Worm (Caenorhabditis elegans): ENCODE data around the gene F57B1.6.
A peak's percentile ranks its signal among the peaks of the same experiment; 100 is the strongest.

The F57B1.6 gene

DNA sequence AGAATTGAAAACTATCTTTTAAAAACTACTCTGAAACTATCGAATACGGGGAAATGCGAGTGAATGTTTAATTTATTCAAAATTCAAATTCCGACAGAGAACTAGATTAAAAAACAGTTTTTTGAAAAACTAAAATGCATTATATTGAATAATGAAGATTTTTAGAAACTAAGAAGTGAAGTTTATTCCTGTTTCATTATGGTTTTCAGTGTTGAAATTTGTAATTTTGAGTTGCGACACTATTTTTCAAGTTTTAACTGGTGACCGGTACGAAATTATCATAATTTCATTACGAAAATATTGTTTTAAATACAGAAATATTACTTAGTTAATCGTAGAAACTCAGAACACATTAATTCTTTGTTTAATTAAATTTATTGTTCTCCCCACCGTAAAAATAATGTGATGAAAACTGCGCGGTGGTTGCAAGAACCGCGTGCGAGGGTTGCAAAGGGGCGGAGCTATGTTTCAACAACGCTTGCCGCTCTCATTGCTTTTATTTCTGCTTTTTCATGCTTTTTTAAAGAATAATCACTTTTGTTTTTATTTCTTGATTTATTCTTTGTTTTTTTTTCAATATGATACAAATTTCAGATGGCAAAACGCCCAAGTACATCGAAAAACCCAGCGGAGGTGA is 33.2 kb upstream of the F57B1.6 start, which contains the start of gene him-17 (continued):
- TF ChIP-seq hmg-11 (tag; optimal IDR thresholded peaks at IDR 0.05) (peak; percentile 82), nhr-23 (tag; optimal IDR thresholded peaks at IDR 0.05) (peak; percentile 37)

DNA sequence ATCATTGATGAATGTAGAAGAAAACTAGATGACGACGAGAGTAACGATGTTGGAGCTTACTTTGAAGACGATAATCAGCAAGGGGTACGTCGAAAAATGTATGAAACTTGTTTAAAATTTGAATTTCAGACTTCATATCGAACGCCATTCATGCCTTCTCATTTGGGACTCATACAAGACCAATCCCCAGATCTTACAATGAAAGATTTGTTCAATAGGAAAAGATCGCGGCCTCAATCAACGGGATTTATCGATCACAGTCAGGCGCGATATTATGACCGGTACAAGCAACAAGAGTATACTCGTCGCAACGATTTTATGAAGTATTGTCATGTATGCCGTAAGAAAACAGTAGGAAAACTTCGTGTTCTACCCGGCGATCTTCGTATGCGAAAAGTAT is 32.6 kb upstream of the F57B1.6 start:
- TF ChIP-seq nhr-43 (tag; optimal IDR thresholded peaks at IDR 0.05; ENCODE audit: poor library complexity, severe bottlenecking) (no peak), ceh-28 (tag; optimal IDR thresholded peaks at IDR 0.05) (no peak), snpc-4 (tag; optimal IDR thresholded peaks at IDR 0.05) (no peak), nhr-12 (tag; optimal IDR thresholded peaks at IDR 0.05) (no peak), egl-5 (tag; optimal IDR thresholded peaks at IDR 0.05) (no peak), nhr-11 (tag; optimal IDR thresholded peaks at IDR 0.05) (no peak), fkh-2 (tag; optimal IDR thresholded peaks at IDR 0.05) (no peak), pqm-1 (tag; optimal IDR thresholded peaks at IDR 0.05) (no peak), sea-2 (GFP tag; optimal IDR thresholded peaks at IDR 0.05) (no peak)

DNA sequence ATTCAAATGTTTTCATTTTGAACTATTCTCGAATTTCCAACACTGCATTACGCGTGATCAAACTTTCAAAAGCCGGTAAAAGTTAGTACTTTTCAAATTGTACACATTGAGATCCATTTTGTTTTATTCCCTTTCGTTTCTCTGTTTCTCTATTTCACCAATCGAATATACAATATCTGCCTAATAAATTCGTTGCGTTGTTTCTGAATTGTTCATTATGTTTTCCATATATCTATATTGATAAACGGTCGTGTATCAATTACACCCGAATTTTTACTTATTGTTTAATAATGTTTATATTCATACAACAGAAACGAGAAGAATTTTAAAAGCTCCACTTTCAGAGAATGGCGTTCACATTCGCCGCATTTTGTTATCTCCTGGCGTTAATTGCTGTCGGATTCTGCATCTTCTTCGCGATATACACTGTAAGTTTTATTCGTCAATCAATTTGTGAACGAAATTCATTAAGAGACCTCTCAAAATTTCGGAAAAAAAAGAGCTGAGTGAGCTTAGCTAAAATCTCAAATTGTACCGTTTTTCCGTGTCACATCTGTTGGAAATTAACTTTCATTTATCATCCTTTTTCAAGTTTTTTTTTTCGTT is 29.4 kb upstream of the F57B1.6 start, which contains the start of gene cni-1:
Gene cni-1, plus strand, starts transcription at position 345 of the 606 bp plus-strand sequence.
- TF ChIP-seq nfya-1 (tag; optimal IDR thresholded peaks at IDR 0.05; ENCODE audit: insufficient read depth) (no peak), elt-1 (tag; optimal IDR thresholded peaks at IDR 0.05) (no peak), snpc-4 (tag; optimal IDR thresholded peaks at IDR 0.05) (no peak), sea-2 (GFP tag; optimal IDR thresholded peaks at IDR 0.05) (no peak), nhr-23 (tag; optimal IDR thresholded peaks at IDR 0.05) (no peak), fkh-10 (GFP tag; optimal IDR thresholded peaks at IDR 0.05) (no peak), unc-62 (GFP tag; optimal IDR thresholded peaks at IDR 0.05) (no peak), daf-12 (tag; optimal IDR thresholded peaks at IDR 0.05) (no peak), zag-1 (tag; optimal IDR thresholded peaks at IDR 0.05) (no peak)

DNA sequence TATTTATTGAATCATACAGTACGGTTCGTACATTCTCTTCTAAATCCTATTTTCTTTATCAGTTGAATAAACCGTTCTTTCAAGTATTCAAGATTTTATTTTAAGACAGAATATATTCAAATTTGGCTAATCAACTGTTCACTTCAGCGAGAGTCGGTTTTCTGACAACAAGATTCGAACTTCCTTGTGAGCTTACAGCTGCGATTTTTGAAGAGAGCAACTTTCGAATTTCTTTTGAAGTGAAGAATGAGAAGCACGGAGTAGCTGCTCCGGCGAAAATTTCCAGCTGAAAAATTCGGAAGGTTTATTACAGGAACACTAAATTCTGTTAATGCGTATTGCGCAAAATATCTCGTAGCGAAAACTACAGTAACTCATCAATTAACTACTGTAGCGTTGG is 28.0 kb upstream of the F57B1.6 start:
- TF ChIP-seq nhr-67 (tag; optimal IDR thresholded peaks at IDR 0.05) (no peak), ceh-9 (tag; optimal IDR thresholded peaks at IDR 0.05) (no peak), nhr-76 (tag; optimal IDR thresholded peaks at IDR 0.05) (no peak), eor-1 (tag; optimal IDR thresholded peaks at IDR 0.05) (no peak), mml-1 (tag; optimal IDR thresholded peaks at IDR 0.05) (no peak)

DNA sequence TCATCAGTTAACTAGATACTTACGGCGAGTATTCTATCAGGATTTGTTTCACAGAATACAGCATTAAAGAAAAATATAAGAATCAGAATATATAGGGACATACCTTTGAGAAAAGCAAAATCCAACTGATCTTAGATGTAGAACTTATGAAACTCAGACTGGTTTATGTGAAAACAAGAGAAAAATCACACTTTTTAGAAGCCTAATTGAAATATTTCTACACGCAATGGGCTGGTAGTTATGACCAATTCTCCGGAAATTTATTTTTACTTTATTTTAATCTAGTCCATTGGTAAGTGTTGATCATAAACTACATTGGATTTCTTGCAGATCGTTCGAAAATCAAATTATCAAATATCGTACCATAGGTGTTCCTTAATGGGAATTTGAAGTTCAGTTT is 25.3 kb upstream of the F57B1.6 start, which contains the start of gene T09E8.4:
Gene T09E8.4, minus strand, starts transcription at position 101 of the 400 bp plus-strand sequence.
- no peak for TF ChIP-seq nfya-1 (tag; optimal IDR thresholded peaks at IDR 0.05; ENCODE audit: insufficient read depth)
- TF ChIP-seq aly-2 (tag; optimal IDR thresholded peaks at IDR 0.05): no peak
- TF ChIP-seq fkh-2 (tag; optimal IDR thresholded peaks at IDR 0.05): no peak
- no peak for TF ChIP-seq ceh-28 (tag; optimal IDR thresholded peaks at IDR 0.05)
- TF ChIP-seq ceh-16 (tag; optimal IDR thresholded peaks at IDR 0.05): no peak

DNA sequence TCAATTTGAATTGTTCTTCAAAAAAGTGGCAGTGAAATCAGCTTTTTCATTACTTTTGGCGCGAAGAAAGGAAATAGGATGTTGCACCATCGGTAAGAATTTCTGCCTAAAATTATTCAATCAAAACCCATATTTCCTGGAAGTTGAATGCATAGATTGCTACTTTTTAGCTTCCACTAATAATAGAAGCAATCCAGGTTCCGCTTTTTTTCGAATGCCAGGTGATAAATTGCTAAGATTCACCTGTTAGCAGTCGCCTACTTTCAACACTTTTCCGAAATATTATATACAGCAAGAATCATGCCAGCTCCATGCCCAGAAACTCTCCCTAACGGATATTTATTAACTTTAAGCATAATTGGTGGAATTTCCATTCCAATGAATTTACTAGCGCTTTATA is 24.1 kb upstream of the F57B1.6 start, which contains the start of gene sri-6:
Gene sri-6, plus strand, starts transcription at position 301 of the 400 bp plus-strand sequence.
- TF ChIP-seq daf-12 (tag; optimal IDR thresholded peaks at IDR 0.05) (no peak), nhr-76 (tag; optimal IDR thresholded peaks at IDR 0.05) (no peak), nhr-77 (tag; optimal IDR thresholded peaks at IDR 0.05) (no peak), ama-1 (optimal IDR thresholded peaks at IDR 0.05) (no peak), mml-1 (tag; optimal IDR thresholded peaks at IDR 0.05) (no peak), tbx-2 (tag; optimal IDR thresholded peaks at IDR 0.05) (no peak), pqm-1 (tag; optimal IDR thresholded peaks at IDR 0.05) (no peak), ceh-9 (tag; optimal IDR thresholded peaks at IDR 0.05) (no peak), aly-2 (tag; optimal IDR thresholded peaks at IDR 0.05) (no peak), unc-62 (GFP tag; optimal IDR thresholded peaks at IDR 0.05) (no peak), nhr-12 (tag; optimal IDR thresholded peaks at IDR 0.05) (no peak), egl-5 (tag; optimal IDR thresholded peaks at IDR 0.05) (no peak), R02D3.7 (tag; optimal IDR thresholded peaks at IDR 0.05) (no peak), pha-4 (tag; optimal IDR thresholded peaks at IDR 0.05) (no peak), skn-1 (tag; optimal IDR thresholded peaks at IDR 0.05) (no peak), unc-39 (tag; optimal IDR thresholded peaks at IDR 0.05) (no peak), lsy-12 (tag; optimal IDR thresholded peaks at IDR 0.05) (no peak), ceh-28 (tag; optimal IDR thresholded peaks at IDR 0.05) (no peak), eor-1 (tag; optimal IDR thresholded peaks at IDR 0.05) (no peak), nfya-1 (tag; optimal IDR thresholded peaks at IDR 0.05; ENCODE audit: insufficient read depth) (no peak)

Data from whole organism, L3 larva.